Worm (Caenorhabditis elegans) whole organism, L4 larva: Measurements from ENCODE around the gene F22D3.4.

Experiments used
- F37D6.2 ChIP-seq: sonication (generic microtip); optimal IDR thresholded peaks from 2 replicates; lab custom pipeline; 2016; ENCODE audit warnings: mild to moderate bottlenecking, missing genetic modification characterization, missing compliant biosample characterization
- aha-1 ChIP-seq: fragments of 150-350 bp; peaks from one replicate; lab custom pipeline; 2014; ENCODE audit warnings: missing biosample characterization, missing genetic modification characterization
- aly-2 ChIP-seq: sonication (generic microtip); optimal IDR thresholded peaks from 2 replicates; lab custom pipeline; 2018; ENCODE audit warnings: missing biosample characterization, missing genetic modification characterization
- ama-1 ChIP-seq: fragments of 150-350 bp; optimal IDR thresholded peaks from 2 replicates; lab custom pipeline; 2014; ENCODE audit warnings: inconsistent platforms, mixed read lengths
- arid-1 ChIP-seq: fragments of 200-800 bp; sonication (Bioruptor generic); conservative IDR thresholded peaks from 2 replicates; pipeline ENCODE4 v1.3.6; 2022; ENCODE audit warnings: missing genetic modification reagents, missing genetic modification characterization, missing compliant biosample characterization
- ceh-20 ChIP-seq: fragments of 200-800 bp; sonication (Bioruptor generic); IDR thresholded peaks from 2 replicates; pipeline ENCODE4 v1.3.6; 2022; ENCODE audit warnings: missing genetic modification reagents, missing genetic modification characterization, missing compliant biosample characterization
- ceh-28 ChIP-seq: fragments of 150-350 bp; optimal IDR thresholded peaks from 2 replicates; lab custom pipeline; 2014; ENCODE audit warnings: missing biosample characterization, missing genetic modification reagents, missing genetic modification characterization
- ceh-82 ChIP-seq: sonication (generic microtip); optimal IDR thresholded peaks from 2 replicates; lab custom pipeline; 2017; ENCODE audit warnings: missing biosample characterization, missing genetic modification characterization
- ces-1 ChIP-seq: fragments of 150-350 bp; sonication (generic microtip); optimal IDR thresholded peaks from 4 replicates; lab custom pipeline; 2014; ENCODE audit warnings: missing biosample characterization, missing genetic modification reagents, missing genetic modification characterization
- cey-2 ChIP-seq: sonication (generic microtip); optimal IDR thresholded peaks from 3 replicates; lab custom pipeline; 2017; ENCODE audit warnings: missing genetic modification characterization, mild to moderate bottlenecking, missing compliant biosample characterization, antibody characterized with exemption, borderline replicate concordance; ENCODE audit not compliant: insufficient read depth
- daf-12 ChIP-seq: fragments of 150-350 bp; optimal IDR thresholded peaks from 2 replicates; lab custom pipeline; 2014; ENCODE audit warnings: missing biosample characterization, missing genetic modification reagents, missing genetic modification characterization
- daf-16 ChIP-seq, 3 experiments: sonication (generic microtip); optimal IDR thresholded peaks; 2 replicates each; lab custom pipeline; 2016 to 2017; ENCODE audit warnings: missing genetic modification characterization in 3 of 3, missing genetic modification reagents in 3 of 3, mild to moderate bottlenecking in 2 of 3, missing compliant biosample characterization in 2 of 3, missing biosample characterization in 1 of 3, moderate library complexity in 1 of 3
- dmd-6 ChIP-seq: fragments of 200-800 bp; sonication (Bioruptor generic); IDR thresholded peaks from 2 replicates; pipeline ENCODE4 v1.3.6; 2022; ENCODE audit warnings: missing genetic modification reagents, missing genetic modification characterization, missing compliant biosample characterization
- duxl-1 ChIP-seq: sonication (generic microtip); optimal IDR thresholded peaks from 2 replicates; lab custom pipeline; 2016; ENCODE audit warnings: mild to moderate bottlenecking, missing genetic modification characterization, moderate library complexity, missing compliant biosample characterization; ENCODE audit not compliant: poor library complexity
- egl-27 ChIP-seq: sonication (generic microtip); optimal IDR thresholded peaks from 3 replicates; lab custom pipeline; 2017; ENCODE audit warnings: missing biosample characterization, missing genetic modification reagents, missing genetic modification characterization
- egl-43 ChIP-seq: fragments of 200-800 bp; sonication (Bioruptor generic); IDR thresholded peaks from 2 replicates; pipeline ENCODE4 v1.3.6; 2022; ENCODE audit warnings: missing genetic modification reagents, missing genetic modification characterization, missing compliant biosample characterization
- fos-1 ChIP-seq: fragments of 150-350 bp; optimal IDR thresholded peaks from 2 replicates; lab custom pipeline; 2014; ENCODE audit warnings: missing biosample characterization, missing genetic modification characterization
- hlh-11 ChIP-seq: fragments of 200-800 bp; sonication (Bioruptor generic); optimal IDR thresholded peaks from 2 replicates; lab custom pipeline; 2018; ENCODE audit warnings: mild to moderate bottlenecking, missing genetic modification characterization, missing compliant biosample characterization
- hlh-30 ChIP-seq: sonication (generic microtip); optimal IDR thresholded peaks from 2 replicates; lab custom pipeline; 2017; ENCODE audit warnings: antibody characterized with exemption, mild to moderate bottlenecking, missing genetic modification characterization, missing compliant biosample characterization; ENCODE audit not compliant: insufficient read depth
- jun-1 ChIP-seq: fragments of 150-350 bp; optimal IDR thresholded peaks from 2 replicates; lab custom pipeline; 2014; ENCODE audit warnings: missing biosample characterization, missing genetic modification reagents, missing genetic modification characterization
- lin-1 ChIP-seq: fragments of 200-800 bp; sonication (Bioruptor generic); IDR thresholded peaks from 2 replicates; pipeline ENCODE4 v1.3.6; 2022; ENCODE audit warnings: missing genetic modification reagents, missing genetic modification characterization, missing compliant biosample characterization
- lin-38 ChIP-seq: fragments of 200-800 bp; sonication (Bioruptor generic); IDR thresholded peaks from 2 replicates; pipeline ENCODE4 v1.3.6; 2022; ENCODE audit warnings: missing genetic modification reagents, missing genetic modification characterization, missing compliant biosample characterization
- lir-3 ChIP-seq: sonication (generic microtip); optimal IDR thresholded peaks from 2 replicates; lab custom pipeline; 2016; ENCODE audit warnings: mild to moderate bottlenecking, missing genetic modification characterization, missing compliant biosample characterization
- lsy-2 ChIP-seq, 2 experiments: fragments of 150-350 bp in 1 of 2; sonication (generic microtip) in 1 of 2; optimal IDR thresholded peaks; 2 replicates each; lab custom pipeline; 2014 to 2017; ENCODE audit warnings: missing biosample characterization in 2 of 2, missing genetic modification characterization in 2 of 2
- mdt-29 ChIP-seq: fragments of 200-800 bp; sonication (Bioruptor generic); IDR thresholded peaks from 2 replicates; pipeline ENCODE4 v1.3.6; 2022; ENCODE audit warnings: missing genetic modification reagents, missing genetic modification characterization, missing compliant biosample characterization
- nhr-10 ChIP-seq: fragments of 150-350 bp; optimal IDR thresholded peaks from 2 replicates; lab custom pipeline; 2014; ENCODE audit warnings: missing biosample characterization, missing genetic modification characterization
- nhr-237 ChIP-seq: sonication (generic microtip); optimal IDR thresholded peaks from 2 replicates; lab custom pipeline; 2017; ENCODE audit warnings: missing biosample characterization, missing genetic modification characterization
- nhr-28 ChIP-seq: fragments of 150-350 bp; optimal IDR thresholded peaks from 2 replicates; lab custom pipeline; 2014; ENCODE audit warnings: missing biosample characterization, missing genetic modification characterization
- nhr-42 ChIP-seq: fragments of 200-800 bp; sonication (Bioruptor generic); IDR thresholded peaks from 2 replicates; pipeline ENCODE4 v1.3.6; 2022; ENCODE audit warnings: missing genetic modification characterization, missing compliant biosample characterization
- nhr-48 ChIP-seq: sonication (generic microtip); optimal IDR thresholded peaks from 2 replicates; lab custom pipeline; 2016; ENCODE audit warnings: mild to moderate bottlenecking, missing genetic modification characterization, missing compliant biosample characterization
- nhr-77 ChIP-seq: fragments of 150-350 bp; optimal IDR thresholded peaks from 2 replicates; lab custom pipeline; 2014; ENCODE audit warnings: missing biosample characterization, missing genetic modification characterization
- pha-4 ChIP-seq, 2 experiments: fragments of 150-350 bp in 1 of 2; fragments of 200-800 bp in 1 of 2; sonication (Bioruptor generic) in 1 of 2; IDR thresholded peaks in 1 of 2; optimal IDR thresholded peaks in 1 of 2; 2 replicates each; pipeline versions ENCODE4 v1.3.6 to Lab custom; 2014 to 2022; ENCODE audit warnings: missing genetic modification characterization in 2 of 2, missing genetic modification reagents in 2 of 2, missing biosample characterization in 1 of 2, missing compliant biosample characterization in 1 of 2
- php-3 ChIP-seq: fragments of 200-800 bp; sonication (Bioruptor generic); IDR thresholded peaks from 2 replicates; pipeline ENCODE4 v1.3.6; 2022; ENCODE audit warnings: missing genetic modification reagents, missing genetic modification characterization, missing compliant biosample characterization
- pqm-1 ChIP-seq: sonication (generic microtip); optimal IDR thresholded peaks from 2 replicates; lab custom pipeline; 2017; ENCODE audit warnings: missing biosample characterization, missing genetic modification characterization
- set-16 ChIP-seq: fragments of 200-800 bp; sonication (Bioruptor generic); IDR thresholded peaks from 2 replicates; pipeline ENCODE4 v1.3.6; 2022; ENCODE audit warnings: missing genetic modification reagents, missing genetic modification characterization, missing compliant biosample characterization
- skn-1 ChIP-seq: fragments of 150-350 bp; optimal IDR thresholded peaks from 2 replicates; lab custom pipeline; 2014; ENCODE audit warnings: missing biosample characterization, missing genetic modification characterization
- tag-97 ChIP-seq: fragments of 200-800 bp; sonication (Bioruptor generic); IDR thresholded peaks from 2 replicates; pipeline ENCODE4 v1.3.6; 2022; ENCODE audit warnings: missing genetic modification characterization, missing compliant biosample characterization
- tra-1 ChIP-seq: fragments of 200-800 bp; sonication (Bioruptor generic); IDR thresholded peaks from 2 replicates; pipeline ENCODE4 v1.3.6; 2022; ENCODE audit warnings: missing genetic modification reagents, missing genetic modification characterization, missing compliant biosample characterization
- unc-130 ChIP-seq: sonication (generic microtip); optimal IDR thresholded peaks from 2 replicates; lab custom pipeline; 2016; ENCODE audit warnings: missing genetic modification reagents, missing genetic modification characterization, missing compliant biosample characterization
- unc-62 ChIP-seq, 3 experiments: fragments of 150-350 bp in 1 of 3; sonication (generic microtip); optimal IDR thresholded peaks in 2 of 3; peaks in 1 of 3; 1 replicate in 1 of 3; 2 replicates in 2 of 3; lab custom pipeline; 2014 to 2017; ENCODE audit warnings: missing biosample characterization in 3 of 3, missing genetic modification characterization in 3 of 3, missing genetic modification reagents in 3 of 3, missing genotype in 1 of 3
- zag-1 ChIP-seq: fragments of 150-350 bp; optimal IDR thresholded peaks from 2 replicates; lab custom pipeline; 2014; ENCODE audit warnings: missing biosample characterization, missing genetic modification characterization
- zip-11 ChIP-seq: fragments of 200-800 bp; sonication (Bioruptor generic); IDR thresholded peaks from 2 replicates; pipeline ENCODE4 v1.3.6; 2022; ENCODE audit warnings: missing genetic modification characterization, missing compliant biosample characterization

The F22D3.4 gene

DNA sequence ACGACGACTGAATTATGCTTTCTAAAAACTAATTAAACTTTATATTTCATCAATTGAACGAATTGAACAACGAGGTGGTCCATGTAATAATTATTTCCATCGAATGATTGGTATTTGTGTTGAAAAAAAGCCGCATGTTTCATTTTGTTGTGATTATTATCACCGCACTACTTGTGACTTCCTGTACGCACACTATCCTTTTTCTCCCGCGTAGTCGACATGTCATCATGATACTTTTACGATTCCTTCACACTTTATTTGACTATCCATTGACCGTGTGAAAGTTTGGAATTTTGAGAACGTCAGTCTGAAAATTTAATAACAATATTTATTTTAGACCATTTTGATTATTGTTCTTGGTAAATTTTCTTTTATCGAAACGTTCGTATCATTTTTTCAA, at the start of gene F22D3.4:
Gene F22D3.4 (minus strand): TSS at position 1 of the 400 bp plus-strand sequence.
- TF ChIP-seq egl-43 (GFP tag; lab: Robert Waterston, UW) (no peak), zip-11 (GFP tag; lab: Robert Waterston, UW) (no peak), ces-1 (no peak), pha-4 (GFP tag; IDR thresholded peaks at IDR 0.05; lab: Robert Waterston, UW) (no peak), pha-4 (tag; optimal IDR thresholded peaks at IDR 0.05; lab: Kevin White, UChicago) (no peak), ceh-20 (GFP tag; lab: Robert Waterston, UW) (no peak), jun-1 (tag; lab: Kevin White, UChicago) (no peak), nhr-10 (no peak), nhr-42 (no peak), cey-2 (tag; lab: Kevin White, UChicago) (no peak), ceh-28 (tag; lab: Kevin White, UChicago) (no peak), tag-97 (no peak), hlh-30 (peak; percentile 68), ama-1 (lab: Kevin White, UChicago) (no peak), F37D6.2 (tag; lab: Kevin White, UChicago) (no peak), lir-3 (tag; lab: Kevin White, UChicago) (no peak), nhr-77 (tag; lab: Kevin White, UChicago) (peak; percentile 0), daf-12 (tag; lab: Kevin White, UChicago) (no peak), fos-1 (tag; lab: Kevin White, UChicago) (no peak), zag-1 (no peak), nhr-237 (tag; lab: Kevin White, UChicago) (no peak), aha-1 (tag; lab: Kevin White, UChicago) (peak; percentile 33), php-3 (GFP tag; lab: Robert Waterston, UW) (0 out of 2 replicates have a peak, but pooled peaks have one; percentile 12), ceh-82 (no peak), daf-16 (GFP tag; optimal IDR thresholded peaks at IDR 0.05; lab: Kevin White, UChicago) (no peak), daf-16 (tag; optimal IDR thresholded peaks at IDR 0.05; lab: Kevin White, UChicago) (peak; percentile 11), set-16 (no peak), tra-1 (GFP tag; lab: Robert Waterston, UW) (no peak), lin-38 (GFP tag; lab: Robert Waterston, UW) (no peak), nhr-28 (tag; lab: Kevin White, UChicago) (peak; percentile 72), aly-2 (no peak), unc-130 (GFP tag; lab: Kevin White, UChicago) (no peak), arid-1 (no peak), duxl-1 (no peak), lsy-2 (tag; optimal IDR thresholded peaks at IDR 0.05; lab: Kevin White, UChicago) (no peak), hlh-11 (tag; lab: Kevin White, UChicago) (peak; percentile 17), lin-1 (0 out of 2 replicates have a peak, but pooled peaks have one; percentile 35), mdt-29 (no peak), dmd-6 (GFP tag; lab: Robert Waterston, UW) (peak; percentile 34), skn-1 (tag; lab: Kevin White, UChicago) (no peak), nhr-48 (no peak), unc-62 (GFP tag; optimal IDR thresholded peaks at IDR 0.05 in 1 of 2; lab: Kevin White, UChicago) (peak in 1 of 2 experiments; percentile 56), unc-62 (tag; optimal IDR thresholded peaks at IDR 0.05; lab: Kevin White, UChicago) (no peak), egl-27 (tag; lab: Kevin White, UChicago) (no peak), pqm-1 (tag; lab: Kevin White, UChicago) (peak; percentile 44)
